Fruit fly (Drosophila melanogaster): ENCODE results near the gene TfIIA-L.

Gene TfIIA-L

DNA sequence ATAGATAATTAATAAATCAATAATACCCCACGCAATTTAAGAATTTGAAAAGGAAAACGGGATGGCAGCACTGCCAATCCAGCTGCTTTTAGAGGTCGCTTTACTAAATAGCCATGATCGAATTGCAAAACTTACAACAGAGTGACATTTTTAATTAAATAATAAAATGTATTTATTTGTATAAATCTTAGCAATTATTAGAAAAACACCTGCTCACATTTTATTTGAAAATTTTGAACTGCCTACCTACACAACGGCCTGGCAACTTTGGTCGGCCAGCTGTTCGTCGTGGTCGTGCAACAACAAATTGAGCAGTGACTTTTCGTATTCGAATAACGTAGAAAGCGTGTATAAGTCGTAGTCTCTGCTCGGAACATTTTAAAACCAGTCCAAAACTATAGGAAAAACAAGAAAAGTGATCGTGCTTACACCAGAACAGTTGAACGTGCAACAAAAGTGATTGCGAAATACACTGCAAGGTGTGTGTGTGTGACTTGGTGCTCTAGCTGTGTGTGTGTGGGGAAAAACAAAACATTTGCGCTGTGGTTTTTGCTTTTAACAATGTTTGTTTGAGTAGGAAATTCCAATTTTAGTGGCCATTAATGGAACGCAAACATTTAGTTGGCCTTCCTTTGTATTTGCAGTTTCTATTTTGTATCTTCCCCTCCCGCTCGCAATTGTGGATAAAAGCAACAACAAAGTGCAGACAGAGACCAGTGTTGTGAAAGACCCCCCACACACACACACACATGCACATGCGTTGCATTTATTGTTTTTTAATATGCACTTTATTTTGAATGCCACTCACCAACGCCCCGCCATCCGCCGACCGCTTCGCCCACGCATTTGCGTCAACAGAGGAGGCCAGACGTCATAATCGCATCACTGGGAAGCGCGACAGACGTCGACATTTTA, 23.9 kb downstream of the TfIIA-L start, which contains the start of gene CG5938 (continued):
- no peak for TF ChIP-seq btn (GFP tag; optimal IDR thresholded peaks at IDR 0.05)
- peak; percentile 24 for TF ChIP-seq CG17359 (tag; optimal IDR thresholded peaks at IDR 0.05)
- TF ChIP-seq cg (GFP tag; optimal IDR thresholded peaks at IDR 0.05): peak; percentile 90
- no peak for TF ChIP-seq Nf-YA (GFP tag; IDR thresholded peaks at IDR 0.05)
- peak; percentile 7 for TF ChIP-seq bcd (GFP tag; optimal IDR thresholded peaks at IDR 0.05)
- peak; percentile 6 for TF ChIP-seq cwo (GFP tag; optimal IDR thresholded peaks at IDR 0.05)
- peak; percentile 59; the same call in 1 of the 2 replicates for TF ChIP-seq Drgx (GFP tag; IDR thresholded peaks at IDR 0.05)
- TF ChIP-seq Myb (GFP tag; optimal IDR thresholded peaks at IDR 0.05): peak; percentile 0
- TF ChIP-seq CG11085 (GFP tag; IDR thresholded peaks at IDR 0.05): no peak
- TF ChIP-seq dmrt11E (tag; optimal IDR thresholded peaks at IDR 0.05): peak; percentile 13
- TF ChIP-seq hkb (optimal IDR thresholded peaks at IDR 0.05): peak; percentile 26
- no peak for TF ChIP-seq hkb (GFP tag; IDR thresholded peaks at IDR 0.05)
- peak; percentile 56 for TF ChIP-seq CG17829 (tag; optimal IDR thresholded peaks at IDR 0.05)
- peak; percentile 39 for TF ChIP-seq CG2116 (GFP tag; optimal IDR thresholded peaks at IDR 0.05)
- TF ChIP-seq E2f2 (GFP tag; IDR thresholded peaks at IDR 0.05): peak; percentile 75
- peak; percentile 62 for TF ChIP-seq CG4360 (GFP tag; IDR thresholded peaks at IDR 0.05)
- TF ChIP-seq dimm (GFP tag; IDR thresholded peaks at IDR 0.05): no peak
- TF ChIP-seq CG3726 (GFP tag; IDR thresholded peaks at IDR 0.05): no peak
- TF ChIP-seq tll (GFP tag; optimal IDR thresholded peaks at IDR 0.05): peak in 1 of 2 experiments; percentile 76
- peak; percentile 62 for TF ChIP-seq CG15514 (GFP tag; optimal IDR thresholded peaks at IDR 0.05)
- no peak for TF ChIP-seq Chrac-16 (GFP tag; optimal IDR thresholded peaks at IDR 0.05)
- no peak for TF ChIP-seq prd (optimal IDR thresholded peaks at IDR 0.05)
- peak; percentile 50; the same call in 1 of the 3 replicates for TF ChIP-seq prd (GFP tag; IDR thresholded peaks at IDR 0.05)
- TF ChIP-seq scrt (GFP tag; optimal IDR thresholded peaks at IDR 0.05): peak; percentile 13
- TF ChIP-seq Fer1 (GFP tag; optimal IDR thresholded peaks at IDR 0.05): peak; percentile 22
- peak; percentile 1 for TF ChIP-seq CG1603 (tag; optimal IDR thresholded peaks at IDR 0.05)
- TF ChIP-seq Dbx (GFP tag; IDR thresholded peaks at IDR 0.05): 0 out of 3 replicates have a peak, but pooled peaks have one; percentile 27
- no peak for TF ChIP-seq CG17912 (GFP tag; optimal IDR thresholded peaks at IDR 0.05)
- TF ChIP-seq bsh (GFP tag; optimal IDR thresholded peaks at IDR 0.05): peak in 1 of 2 experiments; percentile 23
- TF ChIP-seq CG10267 (tag; optimal IDR thresholded peaks at IDR 0.05): peak; percentile 79
- TF ChIP-seq CG8924 (tag; optimal IDR thresholded peaks at IDR 0.05): peak; percentile 9
- no peak for TF ChIP-seq CG17568 (GFP tag; optimal IDR thresholded peaks at IDR 0.05)
- 0 out of 3 replicates have a peak, but pooled peaks have one; percentile 13 for TF ChIP-seq ken (GFP tag; IDR thresholded peaks at IDR 0.05)
- TF ChIP-seq CG3995 (GFP tag; optimal IDR thresholded peaks at IDR 0.05): peak; percentile 22
- TF ChIP-seq lbe (GFP tag; optimal IDR thresholded peaks at IDR 0.05): peak; percentile 35
- peak; percentile 17 for TF ChIP-seq twi (tag; optimal IDR thresholded peaks at IDR 0.05)
- TF ChIP-seq Poxn (GFP tag; IDR thresholded peaks at IDR 0.05): no peak
- TF ChIP-seq CG18764 (GFP tag; optimal IDR thresholded peaks at IDR 0.05): peak; percentile 23
- peak; percentile 47 for TF ChIP-seq NfI (GFP tag; optimal IDR thresholded peaks at IDR 0.05)
- peak; percentile 35; the same call in 1 of the 2 replicates for TF ChIP-seq CG13287 (GFP tag; IDR thresholded peaks at IDR 0.05; ENCODE audit: partially characterized antibody)
- TF ChIP-seq Deaf1 (tag; optimal IDR thresholded peaks at IDR 0.05): peak; percentile 35
- TF ChIP-seq CG11504 (tag; optimal IDR thresholded peaks at IDR 0.05): peak; percentile 50
- no peak for TF ChIP-seq CG1024 (GFP tag; IDR thresholded peaks at IDR 0.05)
- TF ChIP-seq Dip2 (GFP tag; IDR thresholded peaks at IDR 0.05): no peak
- no peak for TF ChIP-seq slou (GFP tag; optimal IDR thresholded peaks at IDR 0.05)
- TF ChIP-seq MESR4 (GFP tag; optimal IDR thresholded peaks at IDR 0.05): peak; percentile 73
- TF ChIP-seq sug (tag; optimal IDR thresholded peaks at IDR 0.05): peak; percentile 49
- TF ChIP-seq Meics (GFP tag; optimal IDR thresholded peaks at IDR 0.05): peak; percentile 30

Measured in whole organism, embryonic.